Worm (Caenorhabditis elegans): Measurements from ENCODE around the gene gadr-4.

DNA sequence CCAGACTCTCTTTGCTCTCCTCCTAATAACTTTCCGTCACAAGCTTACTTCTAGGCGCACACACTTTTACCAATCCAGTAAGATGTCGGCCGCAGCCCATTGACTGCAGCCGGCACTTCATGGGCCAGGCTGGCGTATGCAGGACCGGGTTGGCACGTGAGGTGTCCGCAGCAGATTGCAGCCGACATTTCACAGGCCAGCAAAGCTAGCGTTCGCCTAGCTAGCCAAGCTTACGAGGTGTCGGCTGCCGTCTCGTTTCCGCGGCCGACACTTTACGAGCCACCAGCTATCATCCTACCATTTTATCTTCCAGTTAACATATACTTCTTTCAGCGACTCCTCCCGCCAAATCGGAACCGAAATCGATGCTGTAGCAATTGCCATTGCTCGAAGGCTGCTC is 23.2 kb upstream of the gadr-4 start:
- TF ChIP-seq nhr-76 (tag; optimal IDR thresholded peaks at IDR 0.05) = no peak
- TF ChIP-seq unc-62 (GFP tag; optimal IDR thresholded peaks at IDR 0.05) = no peak
- no peak for TF ChIP-seq hlh-1 (tag; optimal IDR thresholded peaks at IDR 0.05)
